Fruit fly (Drosophila melanogaster) whole organism, prepupa: ENCODE data around the gene Pdxk.

Experiments used
- Blimp-1 ChIP-seq: fragments of 200-800 bp; sonication (Bioruptor generic); optimal IDR thresholded peaks from 3 replicates; lab custom pipeline; 2017; ENCODE audit warnings: missing biosample characterization, missing genetic modification characterization, mild to moderate bottlenecking, moderate library complexity, missing genetic modification reagents
- CG10631 ChIP-seq: fragments of 200-800 bp; sonication (Bioruptor generic); optimal IDR thresholded peaks from 2 replicates; lab custom pipeline; 2016; ENCODE audit warnings: missing biosample characterization, missing genetic modification characterization
- CG11762 ChIP-seq: fragments of 200-800 bp; sonication (Bioruptor generic); optimal IDR thresholded peaks from 3 replicates; lab custom pipeline; 2016; ENCODE audit warnings: missing biosample characterization, missing genetic modification characterization; ENCODE audit not compliant: insufficient read depth
- CG11902 ChIP-seq: fragments of 200-800 bp; sonication (Bioruptor generic); optimal IDR thresholded peaks from 3 replicates; lab custom pipeline; 2016; ENCODE audit warnings: missing biosample characterization, missing genetic modification characterization
- CG15336 ChIP-seq: fragments of 200-800 bp; sonication (Bioruptor generic); IDR thresholded peaks from 2 replicates; pipeline ENCODE4 v1.3.6; 2022; ENCODE audit warnings: missing biosample characterization, missing genetic modification characterization
- CG1621 ChIP-seq: fragments of 200-800 bp; sonication (Bioruptor generic); optimal IDR thresholded peaks from 3 replicates; lab custom pipeline; 2018; ENCODE audit warnings: missing biosample characterization, mild to moderate bottlenecking, missing genetic modification characterization
- CG3032 ChIP-seq: fragments of 200-800 bp; optimal IDR thresholded peaks from 2 replicates; lab custom pipeline; 2019; ENCODE audit warnings: missing biosample characterization, mild to moderate bottlenecking, missing genetic modification characterization, moderate library complexity
- CG31627 ChIP-seq: fragments of 200-800 bp; sonication (Bioruptor generic); optimal IDR thresholded peaks from 3 replicates; lab custom pipeline; 2016; ENCODE audit warnings: missing biosample characterization, missing genetic modification characterization
- CG32006 ChIP-seq: fragments of 200-800 bp; sonication (Bioruptor generic); optimal IDR thresholded peaks from 3 replicates; lab custom pipeline; 2017; ENCODE audit warnings: missing biosample characterization, mild to moderate bottlenecking, missing genetic modification characterization
- CG34406 ChIP-seq: fragments of 200-800 bp; sonication (Bioruptor generic); optimal IDR thresholded peaks from 3 replicates; lab custom pipeline; 2016; ENCODE audit warnings: missing biosample characterization, missing genetic modification characterization
- CG3919 ChIP-seq: fragments of 200-800 bp; sonication (Bioruptor generic); optimal IDR thresholded peaks from 3 replicates; lab custom pipeline; 2016; ENCODE audit warnings: missing biosample characterization, missing genetic modification characterization
- CG4318 ChIP-seq: fragments of 200-800 bp; sonication (Bioruptor generic); optimal IDR thresholded peaks from 3 replicates; lab custom pipeline; 2017; ENCODE audit warnings: missing biosample characterization, mild to moderate bottlenecking, missing genetic modification characterization
- CG6163 ChIP-seq: fragments of 200-800 bp; sonication (Bioruptor generic); IDR thresholded peaks from 3 replicates; pipeline ENCODE4 v1.3.6; 2022; ENCODE audit warnings: missing biosample characterization, missing genetic modification characterization
- CG6276 ChIP-seq: fragments of 200-800 bp; sonication (Bioruptor generic); optimal IDR thresholded peaks from 2 replicates; lab custom pipeline; 2017; ENCODE audit warnings: missing biosample characterization, mild to moderate bottlenecking, missing genetic modification characterization
- CG6808 ChIP-seq: fragments of 200-800 bp; sonication (Bioruptor generic); optimal IDR thresholded peaks from 3 replicates; lab custom pipeline; 2017; ENCODE audit warnings: missing biosample characterization, missing genetic modification characterization, mild to moderate bottlenecking, moderate library complexity, missing genetic modification reagents
- CG6854 ChIP-seq: fragments of 200-800 bp; sonication (Bioruptor generic); optimal IDR thresholded peaks from 2 replicates; lab custom pipeline; 2017; ENCODE audit warnings: missing biosample characterization, mild to moderate bottlenecking, missing genetic modification characterization
- CG7368 ChIP-seq: fragments of 200-800 bp; sonication (Bioruptor generic); optimal IDR thresholded peaks from 3 replicates; lab custom pipeline; 2016; ENCODE audit warnings: missing biosample characterization, missing genetic modification characterization
- CG8119 ChIP-seq: fragments of 200-800 bp; sonication (Bioruptor generic); IDR thresholded peaks from 3 replicates; pipeline ENCODE4 v1.3.6; 2022; ENCODE audit warnings: missing biosample characterization, missing genetic modification characterization
- CG8319 ChIP-seq: fragments of 200-800 bp; sonication (Bioruptor generic); optimal IDR thresholded peaks from 3 replicates; lab custom pipeline; 2016; ENCODE audit warnings: missing biosample characterization, missing genetic modification characterization
- CG9139 ChIP-seq: fragments of 200-800 bp; sonication (Bioruptor generic); optimal IDR thresholded peaks from 3 replicates; lab custom pipeline; 2017; ENCODE audit warnings: missing biosample characterization, mild to moderate bottlenecking, missing genetic modification characterization
- Eip75B ChIP-seq: fragments of 200-800 bp; sonication (Bioruptor generic); optimal IDR thresholded peaks from 3 replicates; lab custom pipeline; 2016; ENCODE audit warnings: missing biosample characterization, missing genetic modification characterization
- Eip78C ChIP-seq: fragments of 200-800 bp; sonication (Bioruptor generic); peaks from one replicate; lab custom pipeline; 2016; ENCODE audit warnings: missing biosample characterization, missing genetic modification characterization
- Eip93F ChIP-seq: fragments of 200-800 bp; sonication (Bioruptor generic); optimal IDR thresholded peaks from 2 replicates; lab custom pipeline; 2016; ENCODE audit warnings: missing biosample characterization, mild to moderate bottlenecking, missing genetic modification characterization
- Ets96B ChIP-seq: fragments of 200-800 bp; optimal IDR thresholded peaks from 2 replicates; lab custom pipeline; 2019; ENCODE audit warnings: missing biosample characterization, mild to moderate bottlenecking, missing genetic modification characterization, moderate library complexity
- Gug ChIP-seq: fragments of 200-800 bp; sonication (Bioruptor generic); IDR thresholded peaks from 2 replicates; pipeline ENCODE4 v1.3.6; 2022; ENCODE audit warnings: missing biosample characterization, missing genetic modification characterization
- Hr39 ChIP-seq: fragments of 200-800 bp; sonication (Bioruptor generic); optimal IDR thresholded peaks from 2 replicates; lab custom pipeline; 2016; ENCODE audit warnings: missing biosample characterization, missing genetic modification characterization
- Hr4 ChIP-seq: fragments of 200-800 bp; sonication (Bioruptor generic); optimal IDR thresholded peaks from 3 replicates; lab custom pipeline; 2016; ENCODE audit warnings: missing biosample characterization, missing genetic modification characterization
- OdsH ChIP-seq: fragments of 200-800 bp; sonication (Bioruptor generic); optimal IDR thresholded peaks from 3 replicates; lab custom pipeline; 2016; ENCODE audit warnings: missing biosample characterization, missing genetic modification characterization
- Smox ChIP-seq: fragments of 200-800 bp; sonication (Bioruptor generic); optimal IDR thresholded peaks from 3 replicates; lab custom pipeline; 2016; ENCODE audit warnings: missing biosample characterization, missing genetic modification characterization
- Sox102F ChIP-seq: fragments of 200-800 bp; sonication (Bioruptor generic); optimal IDR thresholded peaks from 2 replicates; lab custom pipeline; 2016; ENCODE audit warnings: missing biosample characterization, mild to moderate bottlenecking, missing genetic modification characterization
- Sox14 ChIP-seq: fragments of 200-800 bp; sonication (Bioruptor generic); optimal IDR thresholded peaks from 3 replicates; lab custom pipeline; 2016; ENCODE audit warnings: missing biosample characterization, missing genetic modification characterization
- Sox15 ChIP-seq: fragments of 200-800 bp; sonication (Bioruptor generic); optimal IDR thresholded peaks from 3 replicates; lab custom pipeline; 2016; ENCODE audit warnings: missing biosample characterization, missing genetic modification characterization
- achi ChIP-seq: fragments of 200-800 bp; sonication (Bioruptor generic); optimal IDR thresholded peaks from 3 replicates; lab custom pipeline; 2016; ENCODE audit warnings: missing biosample characterization, missing genetic modification characterization
- acj6 ChIP-seq: fragments of 200-800 bp; sonication (Bioruptor generic); optimal IDR thresholded peaks from 3 replicates; lab custom pipeline; 2016; ENCODE audit warnings: missing biosample characterization, missing genetic modification characterization
- dac ChIP-seq: fragments of 200-800 bp; sonication (Bioruptor generic); optimal IDR thresholded peaks from 2 replicates; lab custom pipeline; 2017; ENCODE audit warnings: missing biosample characterization, mild to moderate bottlenecking, missing genetic modification characterization
- dsx ChIP-seq: fragments of 200-800 bp; optimal IDR thresholded peaks from 3 replicates; lab custom pipeline; 2019; ENCODE audit warnings: missing biosample characterization, mild to moderate bottlenecking, missing genetic modification characterization, moderate library complexity; ENCODE audit not compliant: poor library complexity, severe bottlenecking
- eg ChIP-seq: fragments of 200-800 bp; sonication (Bioruptor generic); IDR thresholded peaks from 3 replicates; pipeline ENCODE4 v1.3.6; 2022; ENCODE audit warnings: missing biosample characterization, missing genetic modification characterization
- fd59A ChIP-seq: fragments of 200-800 bp; sonication (Bioruptor generic); optimal IDR thresholded peaks from 2 replicates; lab custom pipeline; 2017; ENCODE audit warnings: missing biosample characterization, mild to moderate bottlenecking, missing genetic modification characterization, missing genetic modification reagents
- fkh ChIP-seq: fragments of 200-800 bp; sonication (Bioruptor generic); optimal IDR thresholded peaks from 3 replicates; lab custom pipeline; 2017; ENCODE audit warnings: missing biosample characterization, mild to moderate bottlenecking, missing genetic modification characterization, moderate library complexity
- lz ChIP-seq: fragments of 200-800 bp; sonication (Bioruptor generic); optimal IDR thresholded peaks from 3 replicates; lab custom pipeline; 2016; ENCODE audit warnings: missing biosample characterization, missing genetic modification characterization
- net ChIP-seq: fragments of 200-800 bp; sonication (Bioruptor generic); optimal IDR thresholded peaks from 3 replicates; lab custom pipeline; 2016; ENCODE audit warnings: missing biosample characterization, missing genetic modification characterization
- pdm3 ChIP-seq: fragments of 200-800 bp; sonication (Bioruptor generic); optimal IDR thresholded peaks from 3 replicates; lab custom pipeline; 2016; ENCODE audit warnings: missing biosample characterization, missing genetic modification characterization
- salr ChIP-seq, 2 experiments: fragments of 200-800 bp; sonication (Bioruptor generic); optimal IDR thresholded peaks; 3 replicates each; lab custom pipeline; 2016 to 2018; ENCODE audit warnings: missing biosample characterization in 2 of 2, missing genetic modification characterization in 2 of 2, mild to moderate bottlenecking in 1 of 2
- spab ChIP-seq: fragments of 200-800 bp; sonication (Bioruptor generic); optimal IDR thresholded peaks from 2 replicates; lab custom pipeline; 2017; ENCODE audit warnings: missing biosample characterization, mild to moderate bottlenecking, missing genetic modification characterization, missing genetic modification reagents
- ss ChIP-seq, 2 experiments: fragments of 200-800 bp; sonication (Bioruptor generic); optimal IDR thresholded peaks; 2 replicates in 1 of 2; 3 replicates in 1 of 2; lab custom pipeline; 2017 to 2018; ENCODE audit warnings: mild to moderate bottlenecking in 2 of 2, missing biosample characterization in 2 of 2, missing genetic modification characterization in 2 of 2, moderate library complexity in 1 of 2
- svp ChIP-seq: fragments of 200-800 bp; sonication (Bioruptor generic); peaks from one replicate; lab custom pipeline; 2016; ENCODE audit warnings: missing biosample characterization, missing genetic modification characterization

Gene Pdxk

dm6 chr3L:9338510-9338909 lies 21.6 kb upstream of the Pdxk start, which contains the start of gene PGRP-LC:
Gene PGRP-LC, plus strand, starts transcription at chr3L:9338810.
- peak; percentile 32 for TF ChIP-seq Eip78C (GFP tag; lab: Kevin White, UChicago)
- TF ChIP-seq CG8319 (GFP tag; lab: Kevin White, UChicago), result no peak

- TF ChIP-seq Gug (GFP tag; lab: Robert Waterston, UW), result peak; percentile 12; the same call in 1 of the 2 replicates
- peak; percentile 34 for TF ChIP-seq CG11762 (GFP tag; lab: Kevin White, UChicago)
- TF ChIP-seq dsx (GFP tag; lab: Kevin White, UChicago), result no peak
- no peak for TF ChIP-seq fkh
- TF ChIP-seq Sox14 (GFP tag; lab: Kevin White, UChicago), result peak; percentile 3
- no peak for TF ChIP-seq CG7368 (GFP tag; lab: Kevin White, UChicago)
- no peak for TF ChIP-seq eg (GFP tag; lab: Robert Waterston, UW)
- no peak for TF ChIP-seq Sox102F (GFP tag; lab: Kevin White, UChicago)
- TF ChIP-seq Smox, result no peak
- no peak for TF ChIP-seq fd59A (GFP tag; lab: Kevin White, UChicago)
- peak; percentile 21; the same call in 1 of the 3 replicates for TF ChIP-seq CG8119 (GFP tag; lab: Robert Waterston, UW)
- peak; percentile 19 for TF ChIP-seq OdsH (GFP tag; lab: Kevin White, UChicago)
- no peak for TF ChIP-seq CG6808 (GFP tag; lab: Kevin White, UChicago)
- TF ChIP-seq Eip75B (GFP tag; lab: Kevin White, UChicago), result no peak
- TF ChIP-seq Sox15, result peak; percentile 7
- no peak for TF ChIP-seq CG6163 (GFP tag; lab: Robert Waterston, UW)
- TF ChIP-seq spab (GFP tag; lab: Kevin White, UChicago), result no peak
- TF ChIP-seq net (GFP tag; lab: Kevin White, UChicago), result peak; percentile 11
- peak; percentile 20 for TF ChIP-seq acj6 (GFP tag; lab: Kevin White, UChicago)
- TF ChIP-seq Eip78C (GFP tag; lab: Kevin White, UChicago), result peak; percentile 80
- TF ChIP-seq CG10631 (GFP tag; lab: Kevin White, UChicago), result no peak
- TF ChIP-seq achi, result no peak
- peak; percentile 69 for TF ChIP-seq svp
- peak; percentile 18 for TF ChIP-seq CG32006 (GFP tag; lab: Kevin White, UChicago)
- no peak for TF ChIP-seq CG3032 (tag; lab: Kevin White, UChicago)
- TF ChIP-seq CG3919, result no peak
- TF ChIP-seq CG1621, result no peak
- no peak for TF ChIP-seq CG4318 (GFP tag; lab: Kevin White, UChicago)
- TF ChIP-seq pdm3 (GFP tag; lab: Kevin White, UChicago), result peak; percentile 45
- peak; percentile 7 for TF ChIP-seq CG6276 (GFP tag; lab: Kevin White, UChicago)
- TF ChIP-seq Hr39 (GFP tag; lab: Kevin White, UChicago), result no peak
- TF ChIP-seq Hr4 (GFP tag; lab: Kevin White, UChicago), result peak; percentile 23
Measured at dm6 chr3L:9339021-9339420, 21.1 kb upstream of the Pdxk start.

- TF ChIP-seq Sox102F (GFP tag; lab: Kevin White, UChicago) (peak; percentile 28), svp (peak; percentile 78), CG34406 (no peak), CG9139 (GFP tag; lab: Kevin White, UChicago) (peak; percentile 9), CG11902 (no peak), ss (GFP tag; optimal IDR thresholded peaks at IDR 0.05; lab: Kevin White, UChicago) (no peak), CG6854 (GFP tag; lab: Kevin White, UChicago) (peak; percentile 51), CG31627 (GFP tag; lab: Kevin White, UChicago) (no peak), CG15336 (GFP tag; lab: Robert Waterston, UW) (no peak), spab (GFP tag; lab: Kevin White, UChicago) (no peak), CG3919 (no peak), achi (peak; percentile 0), Ets96B (no peak), CG6276 (GFP tag; lab: Kevin White, UChicago) (peak; percentile 6), Eip78C (GFP tag; lab: Kevin White, UChicago) (peak; percentile 60), CG6163 (GFP tag; lab: Robert Waterston, UW) (peak; percentile 61; the same call in 2 of the 3 replicates), Blimp-1 (GFP tag; lab: Kevin White, UChicago) (no peak), CG11762 (GFP tag; lab: Kevin White, UChicago) (no peak), fkh (no peak), net (GFP tag; lab: Kevin White, UChicago) (no peak), salr (GFP tag; optimal IDR thresholded peaks at IDR 0.05; lab: Kevin White, UChicago) (no peak), Smox (no peak), dac (GFP tag; lab: Kevin White, UChicago) (no peak), eg (GFP tag; lab: Robert Waterston, UW) (peak; percentile 37; the same call in 1 of the 3 replicates), Hr39 (GFP tag; lab: Kevin White, UChicago) (no peak), Eip93F (GFP tag; lab: Kevin White, UChicago) (no peak), Sox15 (no peak), lz (GFP tag; lab: Kevin White, UChicago) (no peak), Hr4 (GFP tag; lab: Kevin White, UChicago) (no peak)
Measured at dm6 chr3L:9340232-9340631, 19.9 kb upstream of the Pdxk start.
